Fruit fly (Drosophila melanogaster) Kc167 (cell line): ENCODE data around the gene CkIIbeta.

Source experiments
- Myc ChIP-seq: fragments of >200 bp; optimal IDR thresholded peaks from 2 replicates; lab custom pipeline; 2017; ENCODE audit warnings: missing external identifiers
- Sin3A ChIP-seq: fragments of >200 bp; optimal IDR thresholded peaks from 2 replicates; lab custom pipeline; 2018; ENCODE audit warnings: missing external identifiers
- h ChIP-seq: fragments of >200 bp; optimal IDR thresholded peaks from 3 replicates; lab custom pipeline; 2018; ENCODE audit warnings: missing external identifiers
- insv ChIP-seq: fragments of >200 bp; optimal IDR thresholded peaks from 3 replicates; lab custom pipeline; 2018; ENCODE audit warnings: missing external identifiers
- psq ChIP-seq: fragments of >200 bp; optimal IDR thresholded peaks from 2 replicates; lab custom pipeline; 2017; ENCODE audit warnings: missing external identifiers
- ttk ChIP-seq: sonication (Bioruptor generic); optimal IDR thresholded peaks from 2 replicates; lab custom pipeline; 2017; ENCODE audit warnings: missing external identifiers

Gene CkIIbeta

DNA sequence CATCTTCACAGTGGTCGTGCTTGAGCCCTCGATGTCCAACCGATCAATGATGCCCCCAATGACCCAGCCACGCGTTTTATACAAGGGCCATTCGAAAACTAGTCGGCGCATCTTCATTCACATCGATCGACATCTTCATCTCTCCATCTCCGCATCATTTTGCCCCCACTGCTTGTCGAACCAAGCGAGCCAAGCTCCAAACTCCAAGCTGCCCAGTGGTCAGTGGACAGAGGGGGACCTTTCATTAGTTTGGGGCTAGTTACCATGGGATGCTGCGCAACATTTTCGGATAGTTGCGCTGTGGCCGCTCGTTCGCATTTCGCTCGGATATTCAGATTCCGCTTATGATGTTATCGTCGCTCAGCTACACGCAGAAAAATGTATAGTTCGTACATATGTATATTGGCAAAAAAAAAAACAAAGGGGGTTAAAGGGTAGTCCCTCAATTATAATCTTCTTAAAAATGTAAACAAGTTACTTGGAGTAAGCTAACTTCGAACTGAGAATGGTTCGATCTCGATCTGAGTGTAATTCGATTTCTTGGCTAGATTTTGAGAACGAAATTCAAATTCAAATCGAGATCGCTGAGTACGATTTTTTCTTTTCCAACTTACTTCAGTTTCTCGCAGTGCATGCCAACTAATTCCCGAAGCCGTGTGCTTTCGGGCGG lies 53.9 kb downstream of the CkIIbeta start, which contains the start of gene CG15740:
Gene CG15740, minus strand, starts transcription at position 51 of the 670 bp plus-strand sequence.
- TF ChIP-seq psq (lab: Kevin White, UChicago) (no peak), Myc (lab: Kevin White, UChicago) (no peak), h (lab: Kevin White, UChicago) (no peak), ttk (lab: Kevin White, UChicago) (no peak), Sin3A (no peak), insv (lab: Kevin White, UChicago) (no peak)

DNA sequence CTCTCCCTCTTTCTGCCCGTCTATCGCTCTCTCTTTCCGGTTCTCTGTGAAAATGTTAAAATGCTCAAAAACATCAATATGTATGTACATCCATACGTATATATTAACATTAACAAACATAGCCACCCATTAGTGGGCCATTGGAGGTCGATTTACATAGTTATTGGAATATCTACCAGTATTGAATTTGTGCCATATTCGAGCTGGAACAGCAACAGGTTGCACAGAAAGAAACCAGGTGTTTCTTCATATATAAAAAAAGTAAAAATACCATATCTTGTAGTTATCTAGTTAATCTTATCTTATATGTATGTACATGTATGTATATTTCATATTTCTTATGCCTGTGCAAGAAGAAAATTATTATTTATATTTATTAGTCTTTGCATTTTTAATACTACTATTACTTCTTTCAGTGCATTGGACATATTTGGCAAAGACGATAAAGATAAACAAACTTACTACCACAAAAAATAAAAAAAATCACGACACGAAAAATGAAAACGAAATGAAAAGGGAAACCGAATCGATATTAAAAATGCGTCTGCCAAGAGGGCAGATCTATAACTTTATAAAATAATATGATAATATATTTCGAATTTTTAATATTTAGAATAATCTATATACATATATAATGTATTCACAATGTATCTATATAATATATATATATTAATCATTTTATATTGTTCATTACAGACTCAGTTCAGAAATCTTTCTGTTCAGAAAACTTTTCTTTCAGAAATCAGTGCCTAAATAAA lies 56.4 kb downstream of the CkIIbeta start:
- TF ChIP-seq insv (lab: Kevin White, UChicago), result no peak

DNA sequence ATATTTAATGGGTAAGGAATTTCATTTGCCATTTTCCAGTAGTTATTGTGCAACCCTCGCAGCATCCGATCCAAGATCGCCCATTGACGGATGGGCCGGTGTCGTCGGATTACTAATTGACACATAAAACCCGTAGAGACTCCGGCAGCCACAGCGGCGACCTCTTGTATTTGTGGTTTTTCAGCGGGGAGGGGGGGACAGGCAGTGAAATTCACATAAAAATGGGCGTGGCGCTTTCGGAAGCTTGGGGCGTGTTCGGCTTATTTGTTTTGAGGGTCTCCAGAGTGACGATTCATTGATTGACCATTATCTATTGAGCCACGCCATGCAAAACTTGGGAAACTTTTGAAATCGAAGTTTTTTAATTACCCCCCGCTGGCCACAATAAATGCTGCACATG lies 56.9 kb downstream of the CkIIbeta start:
- TF ChIP-seq psq (lab: Kevin White, UChicago) (no peak), Sin3A (no peak), h (lab: Kevin White, UChicago) (no peak), insv (lab: Kevin White, UChicago) (no peak)
